Worm (Caenorhabditis elegans) whole organism, L1 larva: ENCODE results near the gene F54B11.9.

ENCODE experiments used
- C04F5.9 ChIP-seq: sonication (generic microtip); optimal IDR thresholded peaks from 2 replicates; lab custom pipeline; 2016; ENCODE audit warnings: missing genetic modification characterization, missing compliant biosample characterization
- C34B4.2 ChIP-seq: sonication (generic microtip); optimal IDR thresholded peaks from 2 replicates; lab custom pipeline; 2017; ENCODE audit warnings: mild to moderate bottlenecking, missing genetic modification characterization, missing compliant biosample characterization
- F16B12.6 ChIP-seq: fragments of 150-350 bp; optimal IDR thresholded peaks from 2 replicates; lab custom pipeline; 2014; ENCODE audit warnings: missing biosample characterization, missing genetic modification characterization
- Y116A8C.19 ChIP-seq: sonication (generic microtip); optimal IDR thresholded peaks from 2 replicates; lab custom pipeline; 2016; ENCODE audit warnings: missing compliant biosample characterization, missing genetic modification characterization, borderline replicate concordance
- aly-2 ChIP-seq: fragments of 150-350 bp; optimal IDR thresholded peaks from 2 replicates; lab custom pipeline; 2014; ENCODE audit warnings: missing biosample characterization, missing genetic modification characterization
- ama-1 ChIP-seq: fragments of 150-350 bp; optimal IDR thresholded peaks from 2 replicates; lab custom pipeline; 2014
- blmp-1 ChIP-seq: fragments of 150-350 bp; optimal IDR thresholded peaks from 2 replicates; lab custom pipeline; 2014; ENCODE audit warnings: missing biosample characterization, missing genetic modification characterization
- ceh-63 ChIP-seq: fragments of 200-800 bp; sonication (Bioruptor generic); optimal IDR thresholded peaks from 2 replicates; lab custom pipeline; 2018; ENCODE audit warnings: mild to moderate bottlenecking, missing genetic modification characterization, missing compliant biosample characterization
- ceh-82 ChIP-seq, 3 experiments: fragments of 150-350 bp in 1 of 3; sonication (generic microtip) in 2 of 3; optimal IDR thresholded peaks; 2 replicates each; lab custom pipeline; 2014 to 2017; ENCODE audit warnings: missing biosample characterization in 3 of 3, missing genetic modification characterization in 3 of 3
- ceh-90 ChIP-seq: sonication (generic microtip); optimal IDR thresholded peaks from 2 replicates; lab custom pipeline; 2016; ENCODE audit warnings: missing genetic modification characterization, missing compliant biosample characterization
- dpl-1 ChIP-seq, 3 experiments: fragments of 150-350 bp in 2 of 3; sonication (generic microtip) in 1 of 3; optimal IDR thresholded peaks; 2 replicates each; lab custom pipeline; 2014 to 2017; ENCODE audit warnings: missing biosample characterization in 3 of 3, missing genetic modification characterization in 3 of 3, missing genetic modification reagents in 3 of 3
- efl-1 ChIP-seq, 4 experiments: fragments of 150-350 bp; optimal IDR thresholded peaks in 3 of 4; peaks in 1 of 4; 1 replicate in 1 of 4; 2 replicates in 3 of 4; lab custom pipeline; 2014; ENCODE audit warnings: missing biosample characterization in 2 of 4, missing genetic modification characterization in 2 of 4, missing genetic modification reagents in 2 of 4
- efl-3 ChIP-seq: fragments of 200-800 bp; sonication (Bioruptor generic); optimal IDR thresholded peaks from 2 replicates; lab custom pipeline; 2018; ENCODE audit warnings: mild to moderate bottlenecking, missing genetic modification characterization, missing compliant biosample characterization
- egl-13 ChIP-seq: sonication (generic microtip); optimal IDR thresholded peaks from 2 replicates; lab custom pipeline; 2016; ENCODE audit warnings: missing genotype, missing genetic modification reagents, missing genetic modification characterization, missing compliant biosample characterization
- elt-3 ChIP-seq, 6 experiments: fragments of 150-350 bp in 1 of 6; sonication (generic microtip); optimal IDR thresholded peaks; 2 replicates each; lab custom pipeline; 2017 to 2018; ENCODE audit warnings: missing biosample characterization in 6 of 6, missing genetic modification characterization in 6 of 6, inconsistent platforms in 1 of 6
- ets-5 ChIP-seq: fragments of 200-800 bp; sonication (Bioruptor generic); IDR thresholded peaks from 2 replicates; pipeline ENCODE4 v1.3.6; 2022; ENCODE audit warnings: missing genetic modification characterization, missing compliant biosample characterization
- fkh-4 ChIP-seq: sonication (generic microtip); optimal IDR thresholded peaks from 2 replicates; lab custom pipeline; 2016; ENCODE audit warnings: missing compliant biosample characterization, missing genetic modification characterization, borderline replicate concordance
- fkh-8 ChIP-seq: sonication (generic microtip); optimal IDR thresholded peaks from 2 replicates; lab custom pipeline; 2016; ENCODE audit warnings: mild to moderate bottlenecking, missing genetic modification characterization, missing compliant biosample characterization
- fos-1 ChIP-seq: fragments of 150-350 bp; optimal IDR thresholded peaks from 2 replicates; lab custom pipeline; 2014; ENCODE audit warnings: missing biosample characterization, missing genetic modification characterization
- grh-1 ChIP-seq: fragments of 200-800 bp; sonication (Bioruptor generic); IDR thresholded peaks from 2 replicates; pipeline ENCODE4 v1.3.6; 2022; ENCODE audit warnings: missing genetic modification reagents, missing genetic modification characterization, missing compliant biosample characterization
- hlh-17 ChIP-seq: fragments of 200-800 bp; sonication (Bioruptor generic); optimal IDR thresholded peaks from 2 replicates; lab custom pipeline; 2018; ENCODE audit warnings: missing genetic modification characterization, mild to moderate bottlenecking, missing compliant biosample characterization, moderate library complexity, borderline replicate concordance
- hlh-4 ChIP-seq: sonication (generic microtip); optimal IDR thresholded peaks from 2 replicates; lab custom pipeline; 2016; ENCODE audit warnings: mild to moderate bottlenecking, missing genetic modification characterization, missing compliant biosample characterization
- hpl-2 ChIP-seq: fragments of 150-350 bp; optimal IDR thresholded peaks from 2 replicates; lab custom pipeline; 2014; ENCODE audit warnings: missing biosample characterization, missing genetic modification reagents, missing genetic modification characterization
- irx-1 ChIP-seq: sonication (generic microtip); optimal IDR thresholded peaks from 2 replicates; lab custom pipeline; 2016; ENCODE audit warnings: missing genetic modification characterization, missing compliant biosample characterization
- jun-1 ChIP-seq: fragments of 150-350 bp; optimal IDR thresholded peaks from 2 replicates; lab custom pipeline; 2014; ENCODE audit warnings: missing biosample characterization, missing genetic modification reagents, missing genetic modification characterization
- lin-13 ChIP-seq: fragments of 150-350 bp; optimal IDR thresholded peaks from 2 replicates; lab custom pipeline; 2014; ENCODE audit warnings: missing biosample characterization, missing genetic modification reagents, missing genetic modification characterization
- lin-35 ChIP-seq, 2 experiments: fragments of 150-350 bp; optimal IDR thresholded peaks; 2 replicates each; lab custom pipeline; 2014; ENCODE audit warnings: missing biosample characterization in 2 of 2, missing genetic modification characterization in 2 of 2, missing genetic modification reagents in 2 of 2
- lin-39 ChIP-seq: fragments of 150-350 bp; optimal IDR thresholded peaks from 2 replicates; lab custom pipeline; 2014; ENCODE audit warnings: missing biosample characterization, missing genetic modification reagents, missing genetic modification characterization
- lsy-2 ChIP-seq, 2 experiments: fragments of 150-350 bp; optimal IDR thresholded peaks; 2 replicates each; lab custom pipeline; 2014; ENCODE audit warnings: missing biosample characterization in 2 of 2, missing genetic modification characterization in 2 of 2
- mab-9 ChIP-seq: fragments of 200-800 bp; sonication (Bioruptor generic); IDR thresholded peaks from 2 replicates; pipeline ENCODE4 v1.3.6; 2022; ENCODE audit warnings: missing genetic modification reagents, missing genetic modification characterization, missing compliant biosample characterization
- mep-1 ChIP-seq: fragments of 150-350 bp; optimal IDR thresholded peaks from 2 replicates; lab custom pipeline; 2014; ENCODE audit warnings: missing biosample characterization, missing genetic modification characterization
- nhr-11 ChIP-seq: fragments of 150-350 bp; optimal IDR thresholded peaks from 2 replicates; lab custom pipeline; 2014; ENCODE audit warnings: missing biosample characterization, missing genetic modification characterization
- nhr-20 ChIP-seq: sonication (generic microtip); optimal IDR thresholded peaks from 2 replicates; lab custom pipeline; 2016; ENCODE audit warnings: mild to moderate bottlenecking, missing genetic modification characterization, missing compliant biosample characterization
- nhr-237 ChIP-seq: fragments of 150-350 bp; optimal IDR thresholded peaks from 2 replicates; lab custom pipeline; 2014; ENCODE audit warnings: missing biosample characterization, missing genetic modification characterization
- nhr-28 ChIP-seq: fragments of 150-350 bp; optimal IDR thresholded peaks from 2 replicates; lab custom pipeline; 2014; ENCODE audit warnings: missing biosample characterization, missing genetic modification characterization
- nhr-71 ChIP-seq: sonication (generic microtip); optimal IDR thresholded peaks from 2 replicates; lab custom pipeline; 2016; ENCODE audit warnings: mild to moderate bottlenecking, missing genetic modification characterization, moderate library complexity, missing compliant biosample characterization
- nhr-77 ChIP-seq: fragments of 150-350 bp; optimal IDR thresholded peaks from 2 replicates; lab custom pipeline; 2014; ENCODE audit warnings: missing biosample characterization, missing genetic modification characterization
- nhr-85 ChIP-seq: sonication (generic microtip); peaks from one replicate; lab custom pipeline; 2016; ENCODE audit warnings: missing genetic modification characterization, inconsistent platforms, missing compliant biosample characterization
- nhr-90 ChIP-seq: sonication (generic microtip); optimal IDR thresholded peaks from 2 replicates; lab custom pipeline; 2016; ENCODE audit warnings: mild to moderate bottlenecking, missing genetic modification characterization, missing compliant biosample characterization; ENCODE audit not compliant: poor library complexity
- pax-3 ChIP-seq: fragments of 200-800 bp; sonication (Bioruptor generic); optimal IDR thresholded peaks from 2 replicates; lab custom pipeline; 2018; ENCODE audit warnings: mild to moderate bottlenecking, missing genetic modification characterization, moderate library complexity, missing compliant biosample characterization
- pqm-1 ChIP-seq: sonication (generic microtip); optimal IDR thresholded peaks from 3 replicates; lab custom pipeline; 2017; ENCODE audit warnings: missing biosample characterization, missing genetic modification characterization
- snpc-4 ChIP-seq: fragments of 150-350 bp; optimal IDR thresholded peaks from 2 replicates; lab custom pipeline; 2014; ENCODE audit warnings: missing biosample characterization, missing genetic modification characterization
- snu-23 ChIP-seq: sonication (generic microtip); optimal IDR thresholded peaks from 2 replicates; lab custom pipeline; 2016; ENCODE audit warnings: missing genetic modification characterization, missing compliant biosample characterization
- sox-4 ChIP-seq: sonication (generic microtip); optimal IDR thresholded peaks from 2 replicates; lab custom pipeline; 2016; ENCODE audit warnings: missing genetic modification characterization, missing compliant biosample characterization
- sup-37 ChIP-seq: fragments of 200-800 bp; sonication (Bioruptor generic); optimal IDR thresholded peaks from 2 replicates; lab custom pipeline; 2018; ENCODE audit warnings: mild to moderate bottlenecking, missing genetic modification characterization, missing compliant biosample characterization
- swsn-7 ChIP-seq: sonication (generic microtip); optimal IDR thresholded peaks from 2 replicates; lab custom pipeline; 2016; ENCODE audit warnings: missing genetic modification characterization, missing compliant biosample characterization
- tlp-1 ChIP-seq: fragments of 150-350 bp; optimal IDR thresholded peaks from 2 replicates; lab custom pipeline; 2014; ENCODE audit warnings: missing biosample characterization, missing genetic modification characterization
- unc-62 ChIP-seq: fragments of 150-350 bp; optimal IDR thresholded peaks from 2 replicates; lab custom pipeline; 2014; ENCODE audit warnings: missing biosample characterization, missing genetic modification reagents, missing genetic modification characterization
- unc-98 ChIP-seq: fragments of 200-800 bp; sonication (Bioruptor generic); IDR thresholded peaks from 2 replicates; pipeline ENCODE4 v1.3.6; 2022; ENCODE audit warnings: missing genetic modification characterization, missing compliant biosample characterization
- vab-15 ChIP-seq: sonication (generic microtip); optimal IDR thresholded peaks from 2 replicates; lab custom pipeline; 2017; ENCODE audit warnings: missing genotype, mild to moderate bottlenecking, missing genetic modification characterization, missing compliant biosample characterization
- xbp-1 ChIP-seq: sonication (generic microtip); optimal IDR thresholded peaks from 2 replicates; lab custom pipeline; 2016; ENCODE audit warnings: missing genetic modification characterization, missing compliant biosample characterization
- zip-4 ChIP-seq: fragments of 200-800 bp; sonication (Bioruptor generic); optimal IDR thresholded peaks from 2 replicates; lab custom pipeline; 2018; ENCODE audit warnings: mild to moderate bottlenecking, missing genetic modification characterization, moderate library complexity, missing compliant biosample characterization
- ztf-11 ChIP-seq, 2 experiments: sonication (generic microtip); optimal IDR thresholded peaks; 2 replicates each; lab custom pipeline; 2016 to 2017; ENCODE audit warnings: missing genetic modification characterization in 2 of 2, missing biosample characterization in 1 of 2, missing compliant biosample characterization in 1 of 2

Gene F54B11.9

ce11 chrX:13583895-13584344, 21.4 kb upstream of the F54B11.9 start:
- no peak for TF ChIP-seq sup-37 (GFP tag; lab: Kevin White, UChicago)
- no peak for TF ChIP-seq lin-13 (GFP tag; lab: Kevin White, UChicago)
- peak; percentile 46 for TF ChIP-seq nhr-90 (tag; lab: Kevin White, UChicago)
- no peak for TF ChIP-seq hlh-17 (GFP tag; lab: Kevin White, UChicago)
- TF ChIP-seq grh-1 = no peak
- TF ChIP-seq nhr-28 (tag; lab: Kevin White, UChicago) = no peak
- TF ChIP-seq xbp-1 = no peak
- TF ChIP-seq unc-98 (GFP tag; lab: Robert Waterston, UW) = no peak
- no peak for TF ChIP-seq pqm-1
- no peak for TF ChIP-seq fkh-4 (tag; lab: Kevin White, UChicago)
- TF ChIP-seq efl-3 (GFP tag; lab: Kevin White, UChicago) = no peak
- no peak for TF ChIP-seq nhr-77 (tag; lab: Kevin White, UChicago)
- no peak for TF ChIP-seq fkh-8 (tag; lab: Kevin White, UChicago)
- TF ChIP-seq pax-3 (tag; lab: Kevin White, UChicago) = no peak
- peak; percentile 19 for TF ChIP-seq irx-1 (tag; lab: Kevin White, UChicago)
- TF ChIP-seq ztf-11 (tag; optimal IDR thresholded peaks at IDR 0.05; lab: Kevin White, UChicago) = peak in 1 of 2 experiments; percentile 70
- TF ChIP-seq unc-62 (GFP tag; lab: Kevin White, UChicago) = no peak
- no peak for TF ChIP-seq C04F5.9 (tag; lab: Kevin White, UChicago)
- TF ChIP-seq mep-1 (tag; lab: Kevin White, UChicago) = peak; percentile 21
- TF ChIP-seq ceh-63 (GFP tag; lab: Kevin White, UChicago) = no peak
- TF ChIP-seq egl-13 (tag; lab: Kevin White, UChicago) = no peak
- no peak for TF ChIP-seq mab-9 (GFP tag; lab: Robert Waterston, UW)
- peak; percentile 52 for TF ChIP-seq snu-23
- no peak for TF ChIP-seq zip-4 (GFP tag; lab: Kevin White, UChicago)
- peak in 1 of 3 experiments; percentile 30 for TF ChIP-seq ceh-82 (tag; optimal IDR thresholded peaks at IDR 0.05; lab: Kevin White, UChicago)
- TF ChIP-seq blmp-1 = peak; percentile 32
- TF ChIP-seq fos-1 (tag; lab: Kevin White, UChicago) = no peak
- peak; percentile 84 for TF ChIP-seq nhr-85 (tag; lab: Kevin White, UChicago)
- TF ChIP-seq Y116A8C.19 (tag; lab: Kevin White, UChicago) = no peak
- peak in 1 of 2 experiments; percentile 16 for TF ChIP-seq lsy-2 (tag; optimal IDR thresholded peaks at IDR 0.05; lab: Kevin White, UChicago)
- TF ChIP-seq C34B4.2 = no peak
- TF ChIP-seq ceh-90 (tag; lab: Kevin White, UChicago) = no peak
- TF ChIP-seq swsn-7 (tag; lab: Kevin White, UChicago) = peak; percentile 44
- TF ChIP-seq aly-2 = no peak
- TF ChIP-seq ets-5 (GFP tag; lab: Robert Waterston, UW) = no peak
- TF ChIP-seq nhr-237 (tag; lab: Kevin White, UChicago) = no peak
- TF ChIP-seq hpl-2 (GFP tag; lab: Kevin White, UChicago) = no peak
- peak; percentile 43 for TF ChIP-seq nhr-71 (tag; lab: Kevin White, UChicago)
- TF ChIP-seq lin-35 (GFP tag; optimal IDR thresholded peaks at IDR 0.05; lab: Kevin White, UChicago) = peak; percentile 4 to 31
- TF ChIP-seq elt-3 (tag; optimal IDR thresholded peaks at IDR 0.05; lab: Kevin White, UChicago) = peak in 1 of 6 experiments; percentile 2
- TF ChIP-seq dpl-1 (GFP tag; optimal IDR thresholded peaks at IDR 0.05; lab: Kevin White, UChicago) = no peak
- no peak for TF ChIP-seq hlh-4 (tag; lab: Kevin White, UChicago)
- peak in 1 of 2 experiments; percentile 6 for TF ChIP-seq efl-1 (optimal IDR thresholded peaks at IDR 0.05; lab: Kevin White, UChicago)
- TF ChIP-seq efl-1 (GFP tag; optimal IDR thresholded peaks at IDR 0.05 in 1 of 2; lab: Kevin White, UChicago) = peak in 1 of 2 experiments; percentile 40
- peak; percentile 58 for TF ChIP-seq nhr-20 (tag; lab: Kevin White, UChicago)
- no peak for TF ChIP-seq vab-15 (tag; lab: Kevin White, UChicago)
- TF ChIP-seq sox-4 (tag; lab: Kevin White, UChicago) = no peak
- TF ChIP-seq nhr-11 (tag; lab: Kevin White, UChicago) = no peak
- no peak for TF ChIP-seq ama-1
- no peak for TF ChIP-seq F16B12.6 (tag; lab: Kevin White, UChicago)
- no peak for TF ChIP-seq snpc-4 (tag; lab: Kevin White, UChicago)
- no peak for TF ChIP-seq lin-39
- TF ChIP-seq jun-1 (tag; lab: Kevin White, UChicago) = no peak
- no peak for TF ChIP-seq tlp-1 (tag; lab: Kevin White, UChicago)
